Fruit fly (Drosophila melanogaster): ENCODE data around the gene CG18131.

DNA sequence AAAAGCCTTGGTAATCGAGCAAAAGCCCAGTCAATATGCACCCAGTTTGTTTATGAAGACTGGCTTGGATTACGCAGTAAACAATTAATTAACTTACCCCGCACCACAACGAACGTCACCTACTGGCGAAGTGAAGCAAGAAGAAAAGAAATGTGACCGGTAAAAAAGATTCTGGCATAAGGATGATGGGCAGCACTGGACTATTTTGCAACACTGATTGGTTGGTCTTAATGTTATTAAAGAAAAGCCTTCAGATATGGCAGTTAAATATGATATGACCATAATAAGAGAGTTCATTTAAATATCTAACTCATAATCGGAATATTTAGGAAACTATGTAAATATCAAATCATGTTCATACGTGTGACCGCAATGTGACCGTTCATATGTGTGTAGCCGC lies at the start of gene CG18131:
- TF ChIP-seq CG8478 (optimal IDR thresholded peaks at IDR 0.05), result no peak
- TF ChIP-seq CTCF (optimal IDR thresholded peaks at IDR 0.05), result no peak

Measured in S2 (cell line).